Worm (Caenorhabditis elegans): ENCODE measurements around the gene C26B2.7.

- TF ChIP-seq ref-1 (GFP tag; conservative IDR thresholded peaks at IDR 0.05) (no peak), tab-1 (GFP tag; IDR thresholded peaks at IDR 0.05) (no peak), ztf-23 (GFP tag; IDR thresholded peaks at IDR 0.05) (no peak), flt-1 (GFP tag; IDR thresholded peaks at IDR 0.05) (no peak), klf-2 (GFP tag; conservative IDR thresholded peaks at IDR 0.05) (no peak)
These were observed 13.3 kb downstream of the C26B2.7 start, which contains the start of gene nhr-31 for ce11 chrIV:8029413-8029812.
